Worm (Caenorhabditis elegans) whole organism, L4/young adult: ENCODE data around the gene ZK1307.8.
A peak's percentile ranks its signal among the peaks of the same experiment; 100 is the strongest.

Experiments
- W03F9.2 ChIP-seq: fragments of 150-350 bp; optimal IDR thresholded peaks from 2 replicates; lab custom pipeline; 2014; ENCODE audit warnings: missing biosample characterization, missing genetic modification characterization
- dao-5 ChIP-seq: sonication (generic microtip); optimal IDR thresholded peaks from 2 replicates; lab custom pipeline; 2016; ENCODE audit warnings: missing genotype, missing genetic modification characterization, moderate library complexity, missing compliant biosample characterization

DNA sequence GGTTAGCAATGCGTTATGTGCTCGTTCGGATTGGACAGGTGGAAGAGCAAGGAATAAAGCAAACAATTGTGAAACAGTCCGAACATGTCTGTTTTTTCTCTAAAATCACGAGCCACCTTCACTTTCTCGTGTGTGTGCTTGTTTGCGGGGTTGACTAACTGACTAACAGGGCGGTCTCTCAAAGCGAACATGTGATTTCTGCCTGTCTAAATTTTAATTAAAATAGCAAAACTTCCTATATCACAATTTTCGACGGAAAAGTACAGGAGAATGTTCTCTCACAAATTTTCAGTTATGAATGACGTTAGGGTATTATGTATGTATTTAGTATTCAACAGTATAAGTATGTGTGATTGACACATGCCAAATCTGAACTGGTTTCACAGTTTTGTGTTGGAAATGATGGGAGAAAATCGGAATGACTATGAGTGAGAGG is 2.5 kb upstream of the ZK1307.8 start:
- TF ChIP-seq dao-5: no peak
- peak; percentile 14 for TF ChIP-seq W03F9.2 (tag; lab: Kevin White, UChicago)
